Worm (Caenorhabditis elegans) whole organism, midembryonic: ENCODE results near the gene C53A3.3.

Experiments
- T22C8.4 ChIP-seq: fragments of 200-800 bp; sonication (Bioruptor generic); IDR thresholded peaks from 2 replicates; pipeline ENCODE4 v1.3.6; 2022; ENCODE audit warnings: missing genetic modification characterization, missing compliant biosample characterization
- cog-1 ChIP-seq: sonication (generic microtip); optimal IDR thresholded peaks from 2 replicates; lab custom pipeline; 2016; ENCODE audit warnings: missing genetic modification characterization, missing compliant biosample characterization
- flt-1 ChIP-seq: fragments of 200-800 bp; sonication (Bioruptor generic); IDR thresholded peaks from 2 replicates; pipeline ENCODE4 v1.3.6; 2022; ENCODE audit warnings: missing genetic modification characterization, missing compliant biosample characterization
- klf-2 ChIP-seq: fragments of 200-800 bp; sonication (Bioruptor generic); conservative IDR thresholded peaks from 2 replicates; pipeline ENCODE4 v1.3.6; 2022; ENCODE audit warnings: missing genetic modification reagents, missing genetic modification characterization, missing compliant biosample characterization
- med-1 ChIP-seq: sonication (generic microtip); optimal IDR thresholded peaks from 2 replicates; lab custom pipeline; 2017; ENCODE audit warnings: missing genetic modification characterization, mild to moderate bottlenecking, missing compliant biosample characterization, antibody characterized with exemption, missing genetic modification reagents; ENCODE audit not compliant: insufficient read depth
- ref-1 ChIP-seq: fragments of 200-800 bp; sonication (Bioruptor generic); conservative IDR thresholded peaks from 2 replicates; pipeline ENCODE4 v1.3.6; 2022; ENCODE audit warnings: missing genetic modification reagents, missing genetic modification characterization, missing compliant biosample characterization
- tab-1 ChIP-seq: fragments of 200-800 bp; sonication (Bioruptor generic); IDR thresholded peaks from 2 replicates; pipeline ENCODE4 v1.3.6; 2022; ENCODE audit warnings: missing genetic modification characterization, missing compliant biosample characterization
- ztf-23 ChIP-seq: fragments of 200-800 bp; sonication (Bioruptor generic); IDR thresholded peaks from 2 replicates; pipeline ENCODE4 v1.3.6; 2022; ENCODE audit warnings: missing genetic modification reagents, missing genetic modification characterization, missing compliant biosample characterization
- ztf-29 ChIP-seq: fragments of 200-800 bp; sonication (Bioruptor generic); IDR thresholded peaks from 2 replicates; pipeline ENCODE4 v1.3.6; 2022; ENCODE audit warnings: missing genetic modification reagents, missing genetic modification characterization, missing compliant biosample characterization

C53A3.3 gene

DNA sequence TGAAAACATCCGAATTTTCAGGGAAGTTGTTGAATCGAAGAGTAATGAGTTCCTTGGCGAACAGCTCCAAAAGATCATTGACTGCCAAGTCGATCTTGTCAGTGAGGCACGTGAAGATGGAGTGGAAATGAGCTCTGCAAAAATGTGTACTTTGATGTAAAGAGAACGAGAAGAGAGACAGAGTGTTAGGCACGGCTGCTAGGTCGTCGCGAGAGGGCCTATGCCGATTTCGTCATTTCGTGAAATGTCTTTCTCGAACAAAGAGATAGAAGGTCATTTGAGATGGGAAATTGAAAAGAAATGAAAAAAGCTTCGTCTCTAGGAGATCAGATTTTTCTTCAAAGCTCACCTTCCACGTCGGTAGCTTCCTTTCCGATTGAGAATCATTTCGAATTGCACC is 23.7 kb downstream of the C53A3.3 start:
- no peak for TF ChIP-seq med-1
- peak; percentile 34; the same call in 1 of the 2 replicates for TF ChIP-seq ztf-23 (GFP tag; lab: Robert Waterston, UW)

DNA sequence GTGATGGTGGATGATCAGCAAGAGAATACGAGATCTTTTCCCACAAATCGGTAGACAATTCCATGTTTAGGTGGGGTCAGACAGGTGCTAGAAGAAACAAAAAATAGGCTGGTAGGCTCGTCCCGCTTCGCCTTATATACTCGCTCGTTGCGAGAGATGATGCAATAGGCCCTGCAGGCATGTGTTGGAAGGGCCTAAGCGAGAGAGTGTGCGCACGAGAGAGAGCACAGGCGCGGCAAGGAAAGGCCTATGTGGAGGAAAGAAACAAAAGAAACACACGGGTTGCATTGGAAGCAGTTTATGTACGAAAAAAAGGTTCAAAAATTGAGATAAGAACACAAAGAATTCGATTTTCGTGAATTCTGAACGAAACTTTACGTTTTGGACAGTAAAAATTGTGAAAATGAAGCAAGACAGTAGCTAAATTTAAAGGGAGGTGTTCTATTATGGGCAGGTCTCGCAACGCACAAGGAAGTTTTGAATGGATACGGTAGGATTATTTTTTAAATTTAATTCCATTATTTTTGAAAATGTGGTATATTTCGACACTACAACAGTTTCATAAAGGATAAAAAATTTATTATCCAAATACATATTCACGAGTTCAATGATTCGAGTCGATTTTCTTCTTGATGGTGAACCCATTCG is 24.5 kb downstream of the C53A3.3 start, which contains the start of gene F44E7.5:
Gene F44E7.5 (minus strand): TSS at position 210 of the 648 bp plus-strand sequence.
- no peak for TF ChIP-seq flt-1 (GFP tag; lab: Robert Waterston, UW)
- no peak for TF ChIP-seq klf-2 (GFP tag; lab: Robert Waterston, UW)
- TF ChIP-seq ref-1 = no peak
- no peak for TF ChIP-seq ztf-23 (GFP tag; lab: Robert Waterston, UW)
- TF ChIP-seq ztf-29 (GFP tag; lab: Robert Waterston, UW) = no peak
- TF ChIP-seq T22C8.4 (GFP tag; lab: Robert Waterston, UW) = no peak
- TF ChIP-seq tab-1 (GFP tag; lab: Robert Waterston, UW) = no peak
- TF ChIP-seq med-1 = no peak

ce11 chrV:5782687-5783086 is 26.4 kb downstream of the C53A3.3 start, which contains the start of gene fbxa-183:
TSS of gene fbxa-183 (minus strand) at chrV:5782787.
- TF ChIP-seq ref-1 = no peak
- TF ChIP-seq tab-1 (GFP tag; lab: Robert Waterston, UW) = no peak
- TF ChIP-seq ztf-29 (GFP tag; lab: Robert Waterston, UW) = no peak

DNA sequence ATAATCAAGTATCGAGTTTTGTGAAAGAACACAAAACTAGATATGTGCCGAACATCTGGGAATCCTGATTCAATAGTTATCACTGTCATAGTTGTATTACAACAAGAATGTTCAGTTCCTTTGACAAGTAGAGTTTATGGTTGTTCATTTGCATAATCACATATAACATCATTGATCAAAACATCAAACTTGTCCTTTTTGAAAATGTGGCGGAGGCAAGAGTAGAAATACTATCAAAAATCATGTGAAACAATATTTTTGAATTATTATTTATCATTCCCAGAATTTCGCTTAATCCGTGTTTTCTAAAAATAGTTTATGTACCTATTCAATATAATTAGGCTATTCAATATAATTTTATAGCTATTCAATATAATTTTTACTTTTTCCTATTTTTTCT is 29.1 kb downstream of the C53A3.3 start, which contains the start of gene F44E7.7:
Gene F44E7.7 (minus strand): TSS at position 101 of the 400 bp plus-strand sequence.
- no peak for TF ChIP-seq T22C8.4 (GFP tag; lab: Robert Waterston, UW)
- no peak for TF ChIP-seq ref-1
- no peak for TF ChIP-seq cog-1 (tag; lab: Kevin White, UChicago)
- no peak for TF ChIP-seq flt-1 (GFP tag; lab: Robert Waterston, UW)
- TF ChIP-seq med-1 = no peak
- TF ChIP-seq ztf-29 (GFP tag; lab: Robert Waterston, UW) = no peak
- no peak for TF ChIP-seq tab-1 (GFP tag; lab: Robert Waterston, UW)
- no peak for TF ChIP-seq klf-2 (GFP tag; lab: Robert Waterston, UW)
- TF ChIP-seq ztf-23 (GFP tag; lab: Robert Waterston, UW) = no peak

DNA sequence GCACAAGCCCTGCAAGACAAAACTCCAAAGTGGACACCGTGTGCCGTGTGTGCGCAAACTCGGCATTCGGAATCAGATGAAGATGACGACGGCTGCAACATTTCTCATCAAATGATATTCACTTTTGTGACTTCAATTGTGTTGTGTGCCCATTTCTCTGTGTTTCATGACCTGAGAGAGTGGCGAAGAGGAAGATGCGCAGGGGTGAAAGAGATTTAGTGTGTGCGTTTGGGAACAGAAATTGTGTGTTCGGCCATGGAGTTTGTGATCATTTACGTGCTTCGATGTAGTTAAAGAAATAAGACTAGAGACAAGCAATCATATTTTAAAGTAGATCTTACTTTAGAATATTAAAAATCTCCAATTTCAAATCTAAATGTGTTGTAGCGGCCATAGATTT is 32.4 kb downstream of the C53A3.3 start:
- TF ChIP-seq ztf-23 (GFP tag; lab: Robert Waterston, UW) (no peak), med-1 (no peak), T22C8.4 (GFP tag; lab: Robert Waterston, UW) (no peak), klf-2 (GFP tag; lab: Robert Waterston, UW) (no peak), flt-1 (GFP tag; lab: Robert Waterston, UW) (no peak), ztf-29 (GFP tag; lab: Robert Waterston, UW) (no peak), ref-1 (no peak), tab-1 (GFP tag; lab: Robert Waterston, UW) (no peak), cog-1 (tag; lab: Kevin White, UChicago) (no peak)

DNA sequence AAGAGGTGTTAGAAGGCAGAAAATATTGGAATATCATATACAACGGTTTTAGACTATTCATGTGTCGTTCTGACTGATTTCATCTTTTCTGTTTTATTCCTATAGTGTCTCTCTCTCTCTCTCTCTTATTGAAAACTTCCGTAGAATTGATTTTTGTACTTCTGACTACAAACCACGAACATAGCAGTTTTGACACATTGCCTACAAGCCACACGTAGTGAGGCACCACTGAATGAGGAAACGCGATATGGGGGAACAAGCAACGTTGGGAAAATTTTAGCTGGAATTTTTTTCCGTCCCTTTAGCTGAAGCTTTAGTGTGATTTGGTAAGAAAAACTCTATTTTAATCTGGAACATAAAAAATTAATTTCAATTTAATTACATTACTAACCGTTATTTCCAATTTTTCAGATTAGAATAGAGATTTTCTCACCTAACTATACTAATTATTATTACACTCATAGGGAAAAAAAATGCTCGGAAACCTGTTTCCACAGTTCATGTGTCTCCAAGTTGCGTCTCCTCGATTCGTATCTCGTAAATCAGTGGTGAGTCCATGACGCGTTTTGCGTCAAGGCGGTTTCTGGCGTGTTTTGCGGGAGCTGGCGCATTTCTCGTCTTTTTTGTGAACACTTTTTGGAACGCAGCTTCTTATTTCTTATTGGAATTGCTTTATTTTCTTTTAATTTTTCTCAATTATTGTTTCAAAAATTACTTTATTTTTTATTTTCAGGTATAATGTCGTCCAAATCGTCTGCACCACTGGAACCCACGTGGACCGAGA is 34.4 kb downstream of the C53A3.3 start, which contains the start of the genes nhr-142 and F44E7.9:
Gene nhr-142 (minus strand): TSS at position 57 of the 784 bp plus-strand sequence.
Gene F44E7.9 (plus strand): TSS at position 734 of the 784 bp plus-strand sequence.
- TF ChIP-seq ztf-23 (GFP tag; lab: Robert Waterston, UW) (peak; percentile 79), cog-1 (tag; lab: Kevin White, UChicago) (peak; percentile 33), T22C8.4 (GFP tag; lab: Robert Waterston, UW) (no peak)

DNA sequence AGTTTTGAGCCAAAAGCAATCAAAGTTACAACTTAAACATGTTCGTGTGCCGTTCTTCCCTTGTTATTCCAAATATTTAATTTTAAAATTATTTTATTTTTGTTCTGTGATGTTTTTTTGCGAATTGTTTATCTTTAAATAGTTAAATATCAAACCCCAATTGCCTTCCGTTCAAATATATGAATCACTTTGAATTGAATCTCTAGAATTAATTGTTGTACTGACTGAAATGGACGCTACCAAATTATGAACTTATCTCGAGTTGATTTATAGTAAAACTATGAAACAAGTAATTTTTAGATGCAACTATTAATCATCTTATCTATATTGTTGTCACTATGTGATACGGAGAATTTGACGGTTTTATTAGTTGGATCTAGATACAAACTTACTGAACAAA is 35.7 kb downstream of the C53A3.3 start, which contains the start of gene ZC250.2:
Gene ZC250.2 (plus strand): TSS at position 301 of the 400 bp plus-strand sequence.
- no peak for TF ChIP-seq flt-1 (GFP tag; lab: Robert Waterston, UW)
- TF ChIP-seq med-1 = no peak
- no peak for TF ChIP-seq T22C8.4 (GFP tag; lab: Robert Waterston, UW)
- no peak for TF ChIP-seq ref-1
- TF ChIP-seq ztf-29 (GFP tag; lab: Robert Waterston, UW) = no peak
- TF ChIP-seq cog-1 (tag; lab: Kevin White, UChicago) = no peak
- TF ChIP-seq ztf-23 (GFP tag; lab: Robert Waterston, UW) = no peak
- no peak for TF ChIP-seq klf-2 (GFP tag; lab: Robert Waterston, UW)
- TF ChIP-seq tab-1 (GFP tag; lab: Robert Waterston, UW) = no peak

DNA sequence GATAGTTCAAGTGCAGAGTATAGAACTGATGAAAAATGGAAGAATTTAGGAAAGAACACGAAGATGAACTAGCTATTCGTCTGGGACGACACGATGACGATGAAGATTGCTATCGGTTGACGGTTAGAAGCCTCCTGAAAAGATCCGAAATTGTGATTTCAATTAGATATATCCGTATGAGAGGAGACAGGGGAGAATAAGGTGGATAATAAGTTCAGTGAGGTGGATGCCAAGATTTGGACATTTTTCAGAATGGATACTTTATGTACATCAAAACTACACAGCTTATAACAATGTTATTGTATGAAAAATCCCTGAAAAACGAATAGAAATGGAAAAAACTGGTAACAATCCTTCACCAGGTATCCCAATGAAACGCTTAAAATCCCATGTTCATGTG is 41.8 kb downstream of the C53A3.3 start, which contains the start of gene nstp-3:
Gene nstp-3 (minus strand): TSS at position 101 of the 400 bp plus-strand sequence.
- no peak for TF ChIP-seq med-1
- no peak for TF ChIP-seq flt-1 (GFP tag; lab: Robert Waterston, UW)

ce11 chrV:5799373-5799772 is 43.1 kb downstream of the C53A3.3 start, which contains the start of gene cyn-17:
TSS of gene cyn-17 (plus strand) at chrV:5799673.
- no peak for TF ChIP-seq ref-1
- no peak for TF ChIP-seq ztf-23 (GFP tag; lab: Robert Waterston, UW)
- no peak for TF ChIP-seq flt-1 (GFP tag; lab: Robert Waterston, UW)
- no peak for TF ChIP-seq T22C8.4 (GFP tag; lab: Robert Waterston, UW)
- TF ChIP-seq tab-1 (GFP tag; lab: Robert Waterston, UW) = no peak
- TF ChIP-seq ztf-29 (GFP tag; lab: Robert Waterston, UW) = no peak
- no peak for TF ChIP-seq med-1
- TF ChIP-seq klf-2 (GFP tag; lab: Robert Waterston, UW) = no peak

- TF ChIP-seq flt-1 (GFP tag; lab: Robert Waterston, UW) (no peak), klf-2 (GFP tag; lab: Robert Waterston, UW) (no peak), tab-1 (GFP tag; lab: Robert Waterston, UW) (no peak), ztf-29 (GFP tag; lab: Robert Waterston, UW) (no peak), ref-1 (no peak), med-1 (no peak), ztf-23 (GFP tag; lab: Robert Waterston, UW) (no peak), cog-1 (tag; lab: Kevin White, UChicago) (no peak), T22C8.4 (GFP tag; lab: Robert Waterston, UW) (no peak)
Measured at ce11 chrV:5805467-5805866, 49.2 kb downstream of the C53A3.3 start, which contains the start of gene ZC250.5. TSS of gene ZC250.5 (plus strand) at chrV:5805767.
